Worm (Caenorhabditis elegans): ENCODE measurements around the gene F49F1.18.
"Not testable (repeated sequence)": the region's sequence is repeated elsewhere in the genome, so short reads cannot be mapped to it uniquely, and the experiment has no call there.

DNA sequence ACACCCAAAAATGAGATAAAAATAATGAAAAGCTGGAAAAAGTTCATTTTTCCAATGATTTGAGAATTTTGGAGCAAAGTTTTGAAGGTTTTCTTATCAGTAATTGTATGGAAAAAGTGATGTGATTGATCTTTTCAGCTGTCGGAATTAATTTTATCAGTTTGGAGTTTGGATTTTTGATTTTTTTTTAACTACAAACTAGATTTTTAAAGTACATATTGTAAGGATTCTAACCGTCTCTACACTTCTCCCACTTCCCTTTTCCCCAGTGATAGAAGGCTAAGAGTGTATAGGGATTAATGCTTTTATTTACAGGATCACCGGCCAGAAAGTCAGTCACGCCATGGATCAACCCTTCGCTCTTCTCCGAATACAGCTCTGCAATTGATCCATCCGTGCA is 14.5 kb downstream of the F49F1.18 start, which contains the start of gene F49F1.7:
- TF ChIP-seq him-1, dao-5, W03F9.2 (tag; optimal IDR thresholded peaks at IDR 0.05): not testable (repeated sequence)

Measured in whole organism, L4/young adult.